Fruit fly (Drosophila melanogaster) whole organism, embryonic: ENCODE results near the gene Myo95E.
A peak's percentile ranks its signal among the peaks of the same experiment; 100 is the strongest.

Experiments
- CG10959 ChIP-seq: fragments of 200-800 bp; sonication (Bioruptor generic); IDR thresholded peaks from 2 replicates; pipeline ENCODE4 v1.3.6; 2022; ENCODE audit warnings: missing biosample characterization, missing genetic modification characterization
- CG14050 ChIP-seq: fragments of 200-800 bp; sonication (Bioruptor generic); IDR thresholded peaks from 3 replicates; pipeline ENCODE4 v1.3.6; 2022; ENCODE audit warnings: missing biosample characterization, missing genetic modification characterization
- CG5953 ChIP-seq: fragments of 200-800 bp; sonication (Bioruptor generic); IDR thresholded peaks from 2 replicates; pipeline ENCODE4 v1.3.6; 2022; ENCODE audit warnings: missing biosample characterization, missing genetic modification characterization
- Meics ChIP-seq: fragments of 200-800 bp; sonication (Bioruptor generic); optimal IDR thresholded peaks from 2 replicates; lab custom pipeline; 2017; ENCODE audit warnings: missing biosample characterization, mild to moderate bottlenecking, missing genetic modification characterization
- fru ChIP-seq: fragments of >200 bp; optimal IDR thresholded peaks from 2 replicates; lab custom pipeline; 2017
- mld ChIP-seq: fragments of 200-800 bp; sonication (Bioruptor generic); IDR thresholded peaks from 3 replicates; pipeline ENCODE4 v1.3.6; 2022; ENCODE audit warnings: missing biosample characterization, missing genetic modification characterization; ENCODE audit not compliant: partially characterized antibody
- sd ChIP-seq: fragments of 200-800 bp; sonication (Bioruptor generic); optimal IDR thresholded peaks from 3 replicates; lab custom pipeline; 2018; ENCODE audit warnings: missing biosample characterization, mild to moderate bottlenecking, missing genetic modification characterization, moderate library complexity
- shn ChIP-seq: fragments of 200-800 bp; sonication (Bioruptor generic); optimal IDR thresholded peaks from 3 replicates; lab custom pipeline; 2016; ENCODE audit warnings: missing biosample characterization, missing genetic modification characterization
- ttk ChIP-seq: fragments of 200-800 bp; sonication (Bioruptor generic); IDR thresholded peaks from 2 replicates; pipeline ENCODE4 v2.1.2; 2022; ENCODE audit warnings: missing biosample characterization, missing genetic modification characterization

dm6 chr3R:24205935-24206334 lies 44.6 kb upstream of the Myo95E start:
- TF ChIP-seq CG14050 (GFP tag; lab: Robert Waterston, UW) (no peak), CG10959 (GFP tag; lab: Robert Waterston, UW) (no peak), CG5953 (GFP tag; lab: Robert Waterston, UW) (no peak), ttk (GFP tag; lab: Robert Waterston, UW) (no peak), mld (GFP tag; lab: Robert Waterston, UW) (no peak), Meics (GFP tag; lab: Kevin White, UChicago) (peak; percentile 18), fru (lab: Kevin White, UChicago) (no peak), shn (GFP tag; lab: Kevin White, UChicago) (no peak), sd (no peak)
